Fruit fly (Drosophila melanogaster) whole organism, pupa: Measurements from ENCODE around the gene CG32625.

Experiments used
- CG10348 ChIP-seq: fragments of 200-800 bp; sonication (Bioruptor generic); IDR thresholded peaks from 2 replicates; pipeline ENCODE4 v1.3.6; 2022; ENCODE audit warnings: missing biosample characterization, missing genetic modification characterization
- CG12605 ChIP-seq: fragments of 200-800 bp; sonication (Bioruptor generic); IDR thresholded peaks from 2 replicates; pipeline ENCODE4 v1.3.6; 2022; ENCODE audit warnings: missing biosample characterization, missing genetic modification characterization
- CG13204 ChIP-seq: fragments of 200-800 bp; sonication (Bioruptor generic); optimal IDR thresholded peaks from 2 replicates; lab custom pipeline; 2018; ENCODE audit warnings: missing biosample characterization, mild to moderate bottlenecking, missing genetic modification characterization, moderate library complexity
- CG14655 ChIP-seq: fragments of 200-800 bp; sonication (Bioruptor generic); optimal IDR thresholded peaks from 3 replicates; lab custom pipeline; 2017; ENCODE audit warnings: mild to moderate bottlenecking, missing biosample characterization, missing genetic modification reagents, missing genetic modification characterization
- CG17806 ChIP-seq: fragments of 200-800 bp; sonication (Bioruptor generic); optimal IDR thresholded peaks from 2 replicates; lab custom pipeline; 2018; ENCODE audit warnings: missing biosample characterization, mild to moderate bottlenecking, missing genetic modification characterization, moderate library complexity
- CG34367 ChIP-seq: fragments of 200-800 bp; sonication (Bioruptor generic); optimal IDR thresholded peaks from 2 replicates; lab custom pipeline; 2018; ENCODE audit warnings: missing biosample characterization, mild to moderate bottlenecking, missing genetic modification characterization
- CG4496 ChIP-seq: fragments of 200-800 bp; sonication (Bioruptor generic); IDR thresholded peaks from 3 replicates; pipeline ENCODE4 v1.3.6; 2022; ENCODE audit warnings: missing biosample characterization, missing genetic modification characterization
- D1 ChIP-seq: fragments of 200-800 bp; sonication (Bioruptor generic); optimal IDR thresholded peaks from 2 replicates; lab custom pipeline; 2018; ENCODE audit warnings: missing biosample characterization, mild to moderate bottlenecking, missing genetic modification characterization, moderate library complexity
- EcR ChIP-seq: fragments of 200-800 bp; sonication (Bioruptor generic); optimal IDR thresholded peaks from 3 replicates; lab custom pipeline; 2019; ENCODE audit warnings: missing biosample characterization, missing genetic modification characterization, mild to moderate bottlenecking, moderate library complexity, missing genetic modification reagents
- Pif1B ChIP-seq: fragments of 200-800 bp; sonication (Bioruptor generic); optimal IDR thresholded peaks from 3 replicates; lab custom pipeline; 2016; ENCODE audit warnings: missing biosample characterization, missing genetic modification characterization

DNA sequence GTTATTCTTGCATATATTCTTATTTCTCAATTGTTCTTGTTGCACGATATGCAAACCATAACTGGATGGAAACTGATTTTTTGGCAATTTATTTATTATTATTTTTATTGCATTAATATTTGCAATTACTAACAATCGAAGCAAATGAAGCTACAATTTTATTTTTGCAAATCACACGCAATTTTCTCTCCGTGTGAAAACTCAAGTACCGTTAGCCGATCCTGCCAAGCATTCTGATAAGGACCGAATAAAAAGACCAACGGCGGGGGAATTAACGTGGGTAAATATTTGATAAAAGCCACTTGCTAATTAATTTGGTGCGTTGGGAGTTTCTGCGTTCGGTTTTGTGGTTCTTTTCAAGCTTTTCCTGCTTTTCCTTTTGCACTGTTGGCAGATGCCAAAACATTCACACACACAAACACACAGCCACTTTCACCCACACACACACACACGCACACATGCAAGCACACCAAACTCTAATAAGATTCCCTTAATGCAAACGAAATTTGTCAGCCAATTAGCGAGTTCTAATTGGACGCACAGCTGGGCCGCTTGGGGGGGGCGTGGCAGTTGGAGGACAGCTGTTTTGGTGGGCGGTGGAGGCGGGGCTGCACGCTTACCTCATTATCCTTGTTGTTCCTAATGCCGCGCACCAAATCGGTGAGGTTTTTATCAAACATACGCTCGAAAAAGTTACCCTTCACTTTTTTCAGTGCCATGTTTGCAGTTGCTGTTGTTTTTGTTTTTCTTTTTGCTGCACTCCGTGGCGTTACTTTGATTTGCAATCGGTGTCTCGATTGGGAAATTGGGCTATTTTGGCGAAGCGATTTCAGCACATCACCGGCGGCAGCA is 21.1 kb downstream of the CG32625 start:
- no peak for TF ChIP-seq Pif1B (GFP tag; lab: Kevin White, UChicago)
- no peak for TF ChIP-seq CG10348 (GFP tag; lab: Robert Waterston, UW)
- no peak for TF ChIP-seq CG34367 (tag; lab: Kevin White, UChicago)
- TF ChIP-seq CG17806 (tag; lab: Kevin White, UChicago): no peak
- no peak for TF ChIP-seq CG12605
- no peak for TF ChIP-seq EcR (GFP tag; lab: Kevin White, UChicago)
- no peak for TF ChIP-seq CG4496 (GFP tag; lab: Robert Waterston, UW)
- TF ChIP-seq CG13204: no peak
- no peak for TF ChIP-seq D1 (tag; lab: Kevin White, UChicago)
- TF ChIP-seq CG14655 (GFP tag; lab: Kevin White, UChicago): no peak
